Fruit fly (Drosophila melanogaster) whole organism, embryonic: ENCODE results near the gene DNAlig4.
A peak's percentile ranks its signal among the peaks of the same experiment; 100 is the strongest.

ENCODE experiments used
- ATbp ChIP-seq: fragments of 200-800 bp; sonication (Bioruptor generic); optimal IDR thresholded peaks from 2 replicates; lab custom pipeline; 2017; ENCODE audit warnings: missing biosample characterization, mild to moderate bottlenecking, missing genetic modification characterization, missing genetic modification reagents
- CG10565 ChIP-seq: fragments of 200-800 bp; sonication (Bioruptor generic); optimal IDR thresholded peaks from 3 replicates; lab custom pipeline; 2016; ENCODE audit warnings: missing biosample characterization, mild to moderate bottlenecking, missing genetic modification characterization
- CG10959 ChIP-seq: fragments of 200-800 bp; sonication (Bioruptor generic); IDR thresholded peaks from 2 replicates; pipeline ENCODE4 v1.3.6; 2022; ENCODE audit warnings: missing biosample characterization, missing genetic modification characterization
- CG10979 ChIP-seq: fragments of 200-800 bp; sonication (Bioruptor generic); optimal IDR thresholded peaks from 2 replicates; lab custom pipeline; 2018; ENCODE audit warnings: missing biosample characterization, mild to moderate bottlenecking, missing genetic modification characterization, moderate library complexity
- CG11696 ChIP-seq: fragments of 200-800 bp; sonication (Bioruptor generic); IDR thresholded peaks from 2 replicates; pipeline ENCODE4 v1.3.6; 2022; ENCODE audit warnings: missing biosample characterization, missing genetic modification characterization
- CG13775 ChIP-seq: fragments of 200-800 bp; sonication (Bioruptor generic); optimal IDR thresholded peaks from 3 replicates; lab custom pipeline; 2017; ENCODE audit warnings: missing biosample characterization, mild to moderate bottlenecking, missing genetic modification characterization
- CG14014 ChIP-seq: fragments of 200-800 bp; sonication (Bioruptor generic); IDR thresholded peaks from 2 replicates; pipeline ENCODE4 v1.3.6; 2022; ENCODE audit warnings: missing biosample characterization, missing genetic modification characterization
- CG15073 ChIP-seq: fragments of 200-800 bp; sonication (Bioruptor generic); optimal IDR thresholded peaks from 2 replicates; lab custom pipeline; 2016; ENCODE audit warnings: missing biosample characterization, missing genetic modification characterization
- CG1529 ChIP-seq: fragments of 200-800 bp; sonication (Bioruptor generic); optimal IDR thresholded peaks from 3 replicates; lab custom pipeline; 2018; ENCODE audit warnings: missing biosample characterization, missing genetic modification characterization
- CG15696 ChIP-seq: fragments of 200-800 bp; sonication (Bioruptor generic); optimal IDR thresholded peaks from 2 replicates; lab custom pipeline; 2019; ENCODE audit warnings: missing biosample characterization, mild to moderate bottlenecking, missing genetic modification characterization, moderate library complexity
- CG17361 ChIP-seq: fragments of 200-800 bp; sonication (Bioruptor generic); IDR thresholded peaks from 3 replicates; pipeline ENCODE4 v1.3.6; 2022; ENCODE audit warnings: missing biosample characterization, missing genetic modification characterization
- CG18262 ChIP-seq: fragments of 200-800 bp; optimal IDR thresholded peaks from 3 replicates; lab custom pipeline; 2019; ENCODE audit warnings: missing biosample characterization, mild to moderate bottlenecking, missing genetic modification characterization, moderate library complexity
- CG2199 ChIP-seq: fragments of 200-800 bp; sonication (Bioruptor generic); IDR thresholded peaks from 3 replicates; pipeline ENCODE4 v1.3.6; 2022; ENCODE audit warnings: missing biosample characterization, missing genetic modification characterization
- CG30403 ChIP-seq: fragments of 200-800 bp; sonication (Bioruptor generic); optimal IDR thresholded peaks from 3 replicates; lab custom pipeline; 2016; ENCODE audit warnings: missing biosample characterization, missing genetic modification characterization
- CG34422 ChIP-seq: fragments of 200-800 bp; sonication (Bioruptor generic); IDR thresholded peaks from 3 replicates; pipeline ENCODE4 v1.3.6; 2022; ENCODE audit warnings: missing biosample characterization, missing genetic modification characterization
- CG3726 ChIP-seq: fragments of 200-800 bp; sonication (Bioruptor generic); IDR thresholded peaks from 3 replicates; pipeline ENCODE4, ENCODE4 v1.3.6; 2022; ENCODE audit warnings: missing biosample characterization, missing genetic modification characterization
- CG43689 ChIP-seq: fragments of 200-800 bp; sonication (Bioruptor generic); IDR thresholded peaks from 2 replicates; pipeline ENCODE4 v1.3.6; 2022; ENCODE audit warnings: missing biosample characterization, missing genetic modification characterization
- CG6683 ChIP-seq: fragments of 200-800 bp; sonication (Bioruptor generic); optimal IDR thresholded peaks from 2 replicates; lab custom pipeline; 2017; ENCODE audit warnings: missing biosample characterization, mild to moderate bottlenecking, missing genetic modification characterization, missing genetic modification reagents
- CG8281 ChIP-seq: fragments of 200-800 bp; sonication (Bioruptor generic); optimal IDR thresholded peaks from 2 replicates; lab custom pipeline; 2018; ENCODE audit warnings: missing biosample characterization, mild to moderate bottlenecking, missing genetic modification characterization, moderate library complexity
- CG9437 ChIP-seq: fragments of 200-800 bp; sonication (Bioruptor generic); optimal IDR thresholded peaks from 2 replicates; lab custom pipeline; 2018; ENCODE audit warnings: missing biosample characterization, mild to moderate bottlenecking, missing genetic modification characterization
- CoRest ChIP-seq: fragments of 200-800 bp; sonication (Bioruptor generic); optimal IDR thresholded peaks from 3 replicates; lab custom pipeline; 2018; ENCODE audit warnings: missing biosample characterization, mild to moderate bottlenecking, missing genetic modification characterization, moderate library complexity
- Dfd ChIP-seq, 2 experiments: fragments of >200 bp; optimal IDR thresholded peaks; 2 replicates each; lab custom pipeline; 2017; ENCODE audit warnings: missing biosample characterization in 2 of 2, missing genetic modification characterization in 2 of 2
- Dip3 ChIP-seq: fragments of 200-800 bp; sonication (Bioruptor generic); optimal IDR thresholded peaks from 3 replicates; lab custom pipeline; 2016; ENCODE audit warnings: missing biosample characterization, missing genetic modification characterization
- Doc3 ChIP-seq: fragments of 200-800 bp; sonication (Bioruptor generic); IDR thresholded peaks from 3 replicates; pipeline ENCODE4 v1.3.6; 2022; ENCODE audit warnings: missing biosample characterization, missing genetic modification characterization; ENCODE audit not compliant: partially characterized antibody
- Fer1 ChIP-seq: fragments of 200-800 bp; sonication (Bioruptor generic); optimal IDR thresholded peaks from 2 replicates; lab custom pipeline; 2017; ENCODE audit warnings: missing biosample characterization, mild to moderate bottlenecking, missing genetic modification characterization
- HLH54F ChIP-seq: fragments of 200-800 bp; sonication (Bioruptor generic); optimal IDR thresholded peaks from 3 replicates; lab custom pipeline; 2016; ENCODE audit warnings: missing biosample characterization, missing genetic modification characterization
- Neu2 ChIP-seq: fragments of 200-800 bp; sonication (Bioruptor generic); optimal IDR thresholded peaks from 3 replicates; lab custom pipeline; 2016; ENCODE audit warnings: missing biosample characterization, missing genetic modification characterization, borderline replicate concordance
- Optix ChIP-seq: fragments of 200-800 bp; sonication (Bioruptor generic); IDR thresholded peaks from 3 replicates; pipeline ENCODE4 v1.3.6; 2022; ENCODE audit warnings: missing biosample characterization, missing genetic modification characterization
- Spps ChIP-seq: fragments of 200-800 bp; sonication (Bioruptor generic); optimal IDR thresholded peaks from 2 replicates; lab custom pipeline; 2018; ENCODE audit warnings: missing biosample characterization, mild to moderate bottlenecking, missing genetic modification characterization
- Stat92E ChIP-seq, 3 experiments: fragments of >200 bp in 2 of 3; fragments of 200-800 bp in 1 of 3; sonication (Bioruptor generic) in 1 of 3; optimal IDR thresholded peaks; 2 replicates each; lab custom pipeline; 2017 to 2019; ENCODE audit warnings: missing biosample characterization in 3 of 3, missing genetic modification characterization in 3 of 3, mild to moderate bottlenecking in 1 of 3, moderate library complexity in 1 of 3
- ara ChIP-seq: fragments of 200-800 bp; sonication (Bioruptor generic); IDR thresholded peaks from 2 replicates; pipeline ENCODE4 v1.3.6; 2022; ENCODE audit warnings: missing biosample characterization, missing genetic modification characterization
- bigmax ChIP-seq: fragments of 200-800 bp; sonication (Bioruptor generic); optimal IDR thresholded peaks from 2 replicates; lab custom pipeline; 2018; ENCODE audit warnings: missing biosample characterization, mild to moderate bottlenecking, missing genetic modification characterization
- crc ChIP-seq: fragments of 200-800 bp; sonication (Bioruptor generic); optimal IDR thresholded peaks from 2 replicates; lab custom pipeline; 2016; ENCODE audit warnings: missing biosample characterization, missing genetic modification characterization
- emc ChIP-seq: fragments of 200-800 bp; sonication (Bioruptor generic); optimal IDR thresholded peaks from 2 replicates; lab custom pipeline; 2016; ENCODE audit warnings: missing biosample characterization, missing genetic modification characterization
- eve ChIP-seq, 2 experiments: fragments of >200 bp; optimal IDR thresholded peaks; 2 replicates each; lab custom pipeline; 2017; ENCODE audit warnings: missing biosample characterization in 2 of 2, missing genetic modification characterization in 2 of 2
- ewg ChIP-seq: fragments of 200-800 bp; sonication (Bioruptor generic); optimal IDR thresholded peaks from 3 replicates; lab custom pipeline; 2017; ENCODE audit warnings: mild to moderate bottlenecking, missing biosample characterization, missing genetic modification reagents, missing genetic modification characterization
- fd96Cb ChIP-seq: fragments of 200-800 bp; sonication (Bioruptor generic); optimal IDR thresholded peaks from 2 replicates; lab custom pipeline; 2018; ENCODE audit warnings: missing biosample characterization, mild to moderate bottlenecking, missing genetic modification characterization, moderate library complexity
- ftz-f1 ChIP-seq: fragments of 200-800 bp; sonication (Bioruptor generic); optimal IDR thresholded peaks from 2 replicates; lab custom pipeline; 2016; ENCODE audit warnings: missing biosample characterization, missing genetic modification characterization
- jumu ChIP-seq: fragments of 200-800 bp; sonication (Bioruptor generic); optimal IDR thresholded peaks from 3 replicates; lab custom pipeline; 2016; ENCODE audit warnings: missing biosample characterization, missing genetic modification characterization
- lmd ChIP-seq: fragments of 200-800 bp; sonication (Bioruptor generic); IDR thresholded peaks from 2 replicates; pipeline ENCODE4 v1.3.6; 2022; ENCODE audit warnings: missing biosample characterization, missing genetic modification characterization
- nerfin-1 ChIP-seq: fragments of 200-800 bp; sonication (Bioruptor generic); optimal IDR thresholded peaks from 3 replicates; lab custom pipeline; 2019; ENCODE audit warnings: missing biosample characterization, mild to moderate bottlenecking, missing genetic modification characterization, moderate library complexity
- onecut ChIP-seq: fragments of 200-800 bp; sonication (Bioruptor generic); IDR thresholded peaks from 2 replicates; pipeline ENCODE4 v1.3.6; 2022; ENCODE audit warnings: missing biosample characterization, missing genetic modification characterization
- prd ChIP-seq, 3 experiments: fragments of >200 bp in 2 of 3; fragments of 200-800 bp in 1 of 3; sonication (Bioruptor generic) in 1 of 3; optimal IDR thresholded peaks in 2 of 3; IDR thresholded peaks in 1 of 3; 2 replicates in 2 of 3; 3 replicates in 1 of 3; pipeline versions ENCODE4 v1.3.6 to Lab custom; 2017 to 2022; ENCODE audit warnings: missing biosample characterization in 1 of 3, missing genetic modification characterization in 1 of 3
- row ChIP-seq: fragments of 200-800 bp; sonication (Bioruptor generic); IDR thresholded peaks from 3 replicates; pipeline ENCODE4 v1.3.6; 2022; ENCODE audit warnings: missing biosample characterization, missing genetic modification characterization
- sug ChIP-seq: fragments of 200-800 bp; optimal IDR thresholded peaks from 2 replicates; lab custom pipeline; 2019; ENCODE audit warnings: missing biosample characterization, mild to moderate bottlenecking, missing genetic modification characterization, moderate library complexity
- tll ChIP-seq, 2 experiments: fragments of 200-800 bp in 1 of 2; fragments of >200 bp in 1 of 2; sonication (Bioruptor generic) in 1 of 2; optimal IDR thresholded peaks; 2 replicates each; lab custom pipeline; 2017 to 2019; ENCODE audit warnings: missing biosample characterization in 2 of 2, missing genetic modification characterization in 2 of 2, mild to moderate bottlenecking in 1 of 2, moderate library complexity in 1 of 2
- trh ChIP-seq: fragments of 200-800 bp; sonication (Bioruptor generic); optimal IDR thresholded peaks from 2 replicates; lab custom pipeline; 2016; ENCODE audit warnings: missing biosample characterization, missing genetic modification characterization
- usp ChIP-seq: fragments of >200 bp; optimal IDR thresholded peaks from 2 replicates; lab custom pipeline; 2017; ENCODE audit warnings: missing biosample characterization, missing genetic modification characterization

Gene DNAlig4

DNA sequence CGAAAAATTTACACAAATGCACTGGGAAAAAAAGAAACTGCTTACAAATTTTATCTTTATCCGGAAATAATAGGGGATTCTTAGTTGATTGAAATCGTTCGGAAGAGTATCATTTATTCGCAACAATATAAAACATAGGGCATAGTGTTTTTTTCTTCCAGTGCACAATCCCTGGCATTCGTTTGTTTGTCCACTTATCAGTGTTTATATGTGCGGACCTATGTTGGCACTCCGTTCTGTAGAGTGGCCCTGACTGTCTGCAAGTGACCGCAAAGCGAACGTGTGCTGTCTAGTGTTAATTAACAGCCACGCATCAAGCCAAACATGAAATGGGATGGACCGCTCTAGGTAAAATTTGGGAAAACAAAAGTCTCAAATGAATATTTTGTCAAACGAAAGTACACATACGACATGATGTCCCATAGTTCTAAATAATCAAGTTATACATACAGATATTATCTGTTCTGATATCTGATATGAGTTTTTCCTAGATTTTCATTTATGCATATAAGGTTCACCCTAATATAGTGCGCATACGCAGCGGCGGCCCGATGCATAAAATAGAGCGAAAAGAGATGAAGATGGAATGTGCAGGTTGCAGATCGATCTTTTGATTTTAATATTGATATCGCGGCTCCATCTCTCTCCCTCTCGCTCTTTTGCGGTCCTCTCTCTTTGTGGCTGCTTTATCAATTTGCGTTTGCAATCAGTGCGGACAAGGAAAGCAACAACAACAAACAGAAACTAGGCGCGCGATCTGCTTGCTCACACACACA lies 26.3 kb downstream of the DNAlig4 start (continued):
- TF ChIP-seq row (GFP tag; lab: Robert Waterston, UW) (peak; percentile 95), lmd (GFP tag; lab: Robert Waterston, UW) (peak; percentile 96), trh (peak; percentile 88), bigmax (GFP tag; lab: Kevin White, UChicago) (no peak), CG11696 (GFP tag; lab: Robert Waterston, UW) (peak; percentile 80), Doc3 (no peak), Optix (peak; percentile 88), emc (GFP tag; lab: Kevin White, UChicago) (peak; percentile 94), ewg (GFP tag; lab: Kevin White, UChicago) (peak; percentile 84), CG2199 (GFP tag; lab: Robert Waterston, UW) (peak; percentile 20; the same call in 1 of the 3 replicates), CoRest (peak; percentile 96), CG30403 (peak; percentile 95), usp (GFP tag; lab: Kevin White, UChicago) (no peak), CG15073 (GFP tag; lab: Kevin White, UChicago) (peak; percentile 68), CG10959 (GFP tag; lab: Robert Waterston, UW) (peak; percentile 71), CG15696 (tag; lab: Kevin White, UChicago) (peak; percentile 71), prd (optimal IDR thresholded peaks at IDR 0.05; lab: Kevin White, UChicago) (no peak), prd (GFP tag; IDR thresholded peaks at IDR 0.05; lab: Robert Waterston, UW) (peak; percentile 94), CG3726 (GFP tag; lab: Robert Waterston, UW) (peak; percentile 84), CG34422 (GFP tag; lab: Robert Waterston, UW) (peak; percentile 93), CG17361 (GFP tag; lab: Robert Waterston, UW) (peak; percentile 93), onecut (GFP tag; lab: Robert Waterston, UW) (peak; percentile 84), ATbp (peak; percentile 88), crc (peak; percentile 94), sug (tag; lab: Kevin White, UChicago) (peak; percentile 54), Neu2 (GFP tag; lab: Kevin White, UChicago) (peak; percentile 86), Stat92E (GFP tag; optimal IDR thresholded peaks at IDR 0.05; lab: Kevin White, UChicago) (no peak), CG6683 (GFP tag; lab: Kevin White, UChicago) (peak; percentile 76), CG18262 (tag; lab: Kevin White, UChicago) (peak; percentile 90), CG9437 (peak; percentile 89), fd96Cb (tag; lab: Kevin White, UChicago) (peak; percentile 91), HLH54F (GFP tag; lab: Kevin White, UChicago) (peak; percentile 95), CG10979 (tag; lab: Kevin White, UChicago) (peak; percentile 89), tll (GFP tag; optimal IDR thresholded peaks at IDR 0.05; lab: Kevin White, UChicago) (no peak), ara (GFP tag; lab: Robert Waterston, UW) (peak; percentile 87), jumu (GFP tag; lab: Kevin White, UChicago) (peak; percentile 95), CG43689 (GFP tag; lab: Robert Waterston, UW) (peak; percentile 78), eve (GFP tag; optimal IDR thresholded peaks at IDR 0.05; lab: Kevin White, UChicago) (peak in 1 of 2 experiments; percentile 97), CG10565 (peak; percentile 69), nerfin-1 (peak; percentile 87), Spps (peak; percentile 62), CG13775 (GFP tag; lab: Kevin White, UChicago) (peak; percentile 91), ftz-f1 (GFP tag; lab: Kevin White, UChicago) (peak; percentile 48), CG8281 (tag; lab: Kevin White, UChicago) (peak; percentile 81), CG14014 (GFP tag; lab: Robert Waterston, UW) (peak; percentile 95), Dfd (GFP tag; optimal IDR thresholded peaks at IDR 0.05; lab: Kevin White, UChicago) (no peak), CG1529 (peak; percentile 83), Dip3 (peak; percentile 96), Fer1 (GFP tag; lab: Kevin White, UChicago) (peak; percentile 92)
